Worm (Caenorhabditis elegans): ENCODE results near the gene K09E9.3.

K09E9.3 gene

DNA sequence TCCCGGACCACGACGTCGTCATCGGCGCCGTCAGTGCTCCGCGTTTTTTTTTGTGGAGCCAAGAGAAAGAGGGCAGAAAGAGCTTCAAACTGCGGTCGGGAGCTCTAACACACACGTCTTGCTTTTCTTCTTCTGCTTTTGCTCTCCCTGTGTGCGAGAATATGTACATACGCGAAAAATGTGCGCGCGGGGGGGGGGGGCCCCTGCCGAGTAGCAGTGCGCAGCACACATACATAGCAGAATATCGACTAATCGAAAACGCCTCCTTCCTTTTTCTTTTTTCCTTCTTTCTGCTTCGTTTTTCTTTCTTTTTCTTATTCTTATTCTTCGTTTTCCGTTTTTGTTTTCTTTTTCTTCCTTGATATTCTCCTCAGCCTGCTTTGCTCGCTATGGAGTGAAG, 47.0 kb downstream of the K09E9.3 start:
- TF ChIP-seq mxl-1 (tag; optimal IDR thresholded peaks at IDR 0.05): no peak
- no peak for TF ChIP-seq F55B11.4 (tag; optimal IDR thresholded peaks at IDR 0.05; ENCODE audit: borderline replicate concordance, insufficient read depth)
- TF ChIP-seq bed-1 (GFP tag; IDR thresholded peaks at IDR 0.05): no peak
- 0 out of 2 replicates have a peak, but pooled peaks have one; percentile 18 for TF ChIP-seq K11D2.4 (GFP tag; IDR thresholded peaks at IDR 0.05)
- no peak for TF ChIP-seq Y67H2A.10 (GFP tag; conservative IDR thresholded peaks at IDR 0.05)
- peak; percentile 12 for TF ChIP-seq attf-5 (GFP tag; optimal IDR thresholded peaks at IDR 0.05)
- TF ChIP-seq dpl-1 (GFP tag; optimal IDR thresholded peaks at IDR 0.05): no peak
- no peak for TF ChIP-seq fkh-3 (tag; optimal IDR thresholded peaks at IDR 0.05)
- no peak for TF ChIP-seq T07F8.4 (tag; optimal IDR thresholded peaks at IDR 0.05)
- no peak for TF ChIP-seq tlf-1 (GFP tag; optimal IDR thresholded peaks at IDR 0.05)
- TF ChIP-seq egl-44 (GFP tag; IDR thresholded peaks at IDR 0.05): no peak
- peak; percentile 92 for TF ChIP-seq zfh-2 (GFP tag; conservative IDR thresholded peaks at IDR 0.05)
- TF ChIP-seq K12H6.12 (tag; optimal IDR thresholded peaks at IDR 0.05): peak; percentile 34
- TF ChIP-seq lin-40 (tag; optimal IDR thresholded peaks at IDR 0.05): peak; percentile 8
- no peak for TF ChIP-seq let-526 (GFP tag; IDR thresholded peaks at IDR 0.05)
- no peak for TF ChIP-seq F52B5.7 (tag; optimal IDR thresholded peaks at IDR 0.05)
- no peak for TF ChIP-seq rcor-1 (GFP tag; IDR thresholded peaks at IDR 0.05)
- no peak for TF ChIP-seq efl-1 (GFP tag; optimal IDR thresholded peaks at IDR 0.05)
- no peak for TF ChIP-seq chd-7 (tag; optimal IDR thresholded peaks at IDR 0.05)
- no peak for TF ChIP-seq lin-26 (GFP tag; IDR thresholded peaks at IDR 0.05)

DNA sequence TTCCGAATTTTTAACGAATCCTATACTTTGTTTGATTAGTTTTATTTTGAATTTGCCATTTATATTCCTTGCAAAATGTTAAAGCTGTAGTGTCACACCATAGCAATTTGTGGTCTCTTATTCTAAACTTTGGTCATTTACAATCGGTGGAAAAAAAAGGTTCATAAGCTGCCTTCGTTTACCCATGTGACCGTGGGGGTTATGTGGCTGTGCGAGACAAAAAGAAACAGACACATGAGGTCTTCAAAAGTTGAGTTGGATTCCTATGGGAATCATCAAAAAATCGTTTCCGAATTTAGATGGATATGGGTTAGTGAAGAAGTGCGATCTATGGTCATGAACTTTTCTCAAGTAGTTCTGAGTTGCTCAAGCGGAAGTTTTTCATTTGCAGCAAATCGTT, 49.3 kb downstream of the K09E9.3 start:
- no peak for TF ChIP-seq lag-1 (GFP tag; IDR thresholded peaks at IDR 0.05)
- 0 out of 2 replicates have a peak, but pooled peaks have one; percentile 28 for TF ChIP-seq K11D2.4 (GFP tag; IDR thresholded peaks at IDR 0.05)
- TF ChIP-seq lin-35 (GFP tag; optimal IDR thresholded peaks at IDR 0.05): peak in 1 of 3 experiments; percentile 4
